Worm (Caenorhabditis elegans) whole organism, young adult: ENCODE measurements around the gene srxa-10.

Source experiments
- B0019.2 ChIP-seq: fragments of 200-800 bp; sonication (Bioruptor generic); conservative IDR thresholded peaks from 2 replicates; pipeline ENCODE4 v1.3.6; 2022; ENCODE audit warnings: missing genetic modification reagents, missing genetic modification characterization, missing compliant biosample characterization
- C06A6.2 ChIP-seq: fragments of 200-800 bp; sonication (Bioruptor generic); conservative IDR thresholded peaks from 2 replicates; pipeline ENCODE4 v1.3.6; 2022; ENCODE audit warnings: missing genetic modification characterization, missing compliant biosample characterization
- C17E4.6 ChIP-seq: fragments of 200-800 bp; sonication (Bioruptor generic); IDR thresholded peaks from 2 replicates; pipeline ENCODE4 v1.3.6; 2022; ENCODE audit warnings: missing genetic modification reagents, missing genetic modification characterization, missing compliant biosample characterization
- D2030.7 ChIP-seq: fragments of 200-800 bp; sonication (Bioruptor generic); IDR thresholded peaks from 2 replicates; pipeline ENCODE4 v1.3.6; 2022; ENCODE audit warnings: missing genetic modification reagents, missing genetic modification characterization, missing compliant biosample characterization
- F33H1.4 ChIP-seq: fragments of 200-800 bp; sonication (Bioruptor generic); IDR thresholded peaks from 2 replicates; pipeline ENCODE4 v1.3.6; 2022; ENCODE audit warnings: missing genetic modification reagents, missing genetic modification characterization, missing compliant biosample characterization
- F49E8.2 ChIP-seq: sonication (generic microtip); optimal IDR thresholded peaks from 3 replicates; lab custom pipeline; 2017; ENCODE audit warnings: missing genetic modification characterization, mild to moderate bottlenecking, missing compliant biosample characterization, antibody characterized with exemption, moderate library complexity; ENCODE audit not compliant: insufficient read depth
- F57A8.1 ChIP-seq: fragments of 200-800 bp; sonication (Bioruptor generic); optimal IDR thresholded peaks from 2 replicates; lab custom pipeline; 2018; ENCODE audit warnings: mild to moderate bottlenecking, missing genetic modification characterization, moderate library complexity, missing compliant biosample characterization
- K11D2.4 ChIP-seq: fragments of 200-800 bp; sonication (Bioruptor generic); IDR thresholded peaks from 2 replicates; pipeline ENCODE4 v1.3.6; 2022; ENCODE audit warnings: missing genetic modification reagents, missing genetic modification characterization, missing compliant biosample characterization
- K12H6.12 ChIP-seq: fragments of 200-800 bp; sonication (Bioruptor generic); optimal IDR thresholded peaks from 2 replicates; lab custom pipeline; 2018; ENCODE audit warnings: mild to moderate bottlenecking, missing genetic modification characterization, missing compliant biosample characterization
- Y53G8AR.9 ChIP-seq: fragments of 200-800 bp; sonication (Bioruptor generic); conservative IDR thresholded peaks from 2 replicates; pipeline ENCODE4 v1.3.6; 2022; ENCODE audit warnings: missing genetic modification reagents, missing genetic modification characterization, missing compliant biosample characterization
- Y67H2A.10 ChIP-seq: fragments of 200-800 bp; sonication (Bioruptor generic); conservative IDR thresholded peaks from 2 replicates; pipeline ENCODE4 v1.3.6; 2022; ENCODE audit warnings: missing genetic modification reagents, missing genetic modification characterization, missing compliant biosample characterization
- Y79H2A.3 ChIP-seq: fragments of 200-800 bp; sonication (Bioruptor generic); conservative IDR thresholded peaks from 2 replicates; pipeline ENCODE4 v1.3.6; 2022; ENCODE audit warnings: missing genetic modification reagents, missing genetic modification characterization, missing compliant biosample characterization
- ama-1 ChIP-seq, 3 experiments: fragments of 150-350 bp in 1 of 3; sonication (generic microtip) in 2 of 3; optimal IDR thresholded peaks; 2 replicates each; lab custom pipeline; 2014 to 2018; ENCODE audit warnings: missing biosample characterization in 2 of 3, missing genetic modification characterization in 2 of 3, missing genetic modification reagents in 2 of 3
- cebp-1 ChIP-seq, 2 experiments: fragments of 200-800 bp in 1 of 2; sonication (Bioruptor generic) in 1 of 2; sonication (generic microtip) in 1 of 2; IDR thresholded peaks in 1 of 2; optimal IDR thresholded peaks in 1 of 2; 2 replicates each; pipeline versions ENCODE4 v1.3.6 to Lab custom; 2017 to 2022; ENCODE audit warnings: missing compliant biosample characterization in 2 of 2, missing genetic modification characterization in 2 of 2, mild to moderate bottlenecking in 1 of 2, missing genetic modification reagents in 1 of 2, moderate library complexity in 1 of 2
- ceh-91 ChIP-seq: fragments of 200-800 bp; sonication (Bioruptor generic); IDR thresholded peaks from 2 replicates; pipeline ENCODE4 v1.3.6; 2022; ENCODE audit warnings: missing genetic modification reagents, missing genetic modification characterization, missing compliant biosample characterization
- chd-7 ChIP-seq: sonication (generic microtip); optimal IDR thresholded peaks from 2 replicates; lab custom pipeline; 2016; ENCODE audit warnings: mild to moderate bottlenecking, missing genetic modification characterization, moderate library complexity, missing compliant biosample characterization
- dox-1 ChIP-seq: fragments of 200-800 bp; sonication (Bioruptor generic); IDR thresholded peaks from 2 replicates; pipeline ENCODE4 v1.3.6; 2022; ENCODE audit warnings: missing genetic modification reagents, missing genetic modification characterization, missing compliant biosample characterization
- dpff-1 ChIP-seq: sonication (generic microtip); optimal IDR thresholded peaks from 2 replicates; lab custom pipeline; 2017; ENCODE audit warnings: mild to moderate bottlenecking, missing genetic modification characterization, missing compliant biosample characterization
- efl-1 ChIP-seq: fragments of 150-350 bp; optimal IDR thresholded peaks from 2 replicates; lab custom pipeline; 2014; ENCODE audit warnings: missing biosample characterization, missing genetic modification reagents, missing genetic modification characterization
- ekl-4 ChIP-seq: fragments of 200-800 bp; sonication (Bioruptor generic); IDR thresholded peaks from 2 replicates; pipeline ENCODE4 v1.3.6; 2022; ENCODE audit warnings: missing genetic modification reagents, missing genetic modification characterization, missing compliant biosample characterization
- gei-17 ChIP-seq: fragments of 200-800 bp; sonication (Bioruptor generic); optimal IDR thresholded peaks from 2 replicates; lab custom pipeline; 2018; ENCODE audit warnings: mild to moderate bottlenecking, missing genetic modification characterization, missing compliant biosample characterization
- hmg-1.2 ChIP-seq: fragments of 200-800 bp; sonication (Bioruptor generic); IDR thresholded peaks from 2 replicates; pipeline ENCODE4 v1.3.6; 2022; ENCODE audit warnings: missing genetic modification reagents, missing genetic modification characterization, missing compliant biosample characterization
- let-526 ChIP-seq: fragments of 200-800 bp; sonication (Bioruptor generic); IDR thresholded peaks from 2 replicates; pipeline ENCODE4 v1.3.6; 2022; ENCODE audit warnings: missing genetic modification reagents, missing genetic modification characterization, missing compliant biosample characterization
- let-607 ChIP-seq, 2 experiments: fragments of 200-800 bp in 1 of 2; sonication (Bioruptor generic) in 1 of 2; sonication (generic microtip) in 1 of 2; optimal IDR thresholded peaks; 2 replicates each; lab custom pipeline; 2016 to 2018; ENCODE audit warnings: mild to moderate bottlenecking in 2 of 2, missing compliant biosample characterization in 2 of 2, missing genetic modification characterization in 2 of 2, moderate library complexity in 2 of 2, missing genotype in 1 of 2
- lin-40 ChIP-seq: sonication (generic microtip); optimal IDR thresholded peaks from 2 replicates; lab custom pipeline; 2016; ENCODE audit warnings: missing genetic modification characterization, mild to moderate bottlenecking, missing compliant biosample characterization, missing genotype, missing genetic modification reagents
- madf-10 ChIP-seq: sonication (generic microtip); optimal IDR thresholded peaks from 2 replicates; lab custom pipeline; 2016; ENCODE audit warnings: mild to moderate bottlenecking, missing genetic modification characterization, missing compliant biosample characterization
- madf-3 ChIP-seq: fragments of 200-800 bp; sonication (Bioruptor generic); IDR thresholded peaks from 2 replicates; pipeline ENCODE4 v1.3.6; 2022; ENCODE audit warnings: missing genetic modification reagents, missing genetic modification characterization, missing compliant biosample characterization
- madf-6 ChIP-seq: fragments of 200-800 bp; sonication (Bioruptor generic); IDR thresholded peaks from 2 replicates; pipeline ENCODE4 v1.3.6; 2022; ENCODE audit warnings: missing genetic modification reagents, missing genetic modification characterization, missing compliant biosample characterization
- madf-8 ChIP-seq: fragments of 200-800 bp; sonication (Bioruptor generic); conservative IDR thresholded peaks from 2 replicates; pipeline ENCODE4 v1.3.6; 2022; ENCODE audit warnings: missing genetic modification reagents, missing genetic modification characterization, missing compliant biosample characterization
- nfyb-1 ChIP-seq: fragments of 200-800 bp; sonication (Bioruptor generic); IDR thresholded peaks from 2 replicates; pipeline ENCODE4 v1.3.6; 2022; ENCODE audit warnings: missing genetic modification reagents, missing genetic modification characterization, missing compliant biosample characterization
- nhr-80 ChIP-seq: sonication (generic microtip); optimal IDR thresholded peaks from 2 replicates; lab custom pipeline; 2016; ENCODE audit warnings: missing genetic modification characterization, missing compliant biosample characterization
- pbrm-1 ChIP-seq: fragments of 200-800 bp; sonication (Bioruptor generic); IDR thresholded peaks from 2 replicates; pipeline ENCODE4 v1.3.6; 2022; ENCODE audit warnings: missing genetic modification reagents, missing genetic modification characterization, missing compliant biosample characterization
- pha-4 ChIP-seq: fragments of 150-350 bp; sonication (generic microtip); optimal IDR thresholded peaks from 2 replicates; lab custom pipeline; 2014; ENCODE audit warnings: missing biosample characterization, missing genetic modification reagents, missing genetic modification characterization
- snpc-3.4 ChIP-seq: sonication (generic microtip); optimal IDR thresholded peaks from 2 replicates; lab custom pipeline; 2017; ENCODE audit warnings: missing genetic modification characterization, mild to moderate bottlenecking, missing compliant biosample characterization, antibody characterized with exemption, moderate library complexity, missing genotype, missing genetic modification reagents
- tbp1 ChIP-seq: fragments of 200-800 bp; sonication (Bioruptor generic); optimal IDR thresholded peaks from 2 replicates; lab custom pipeline; 2018; ENCODE audit warnings: mild to moderate bottlenecking, missing genetic modification characterization, missing compliant biosample characterization
- tbx-9 ChIP-seq: sonication (generic microtip); optimal IDR thresholded peaks from 2 replicates; lab custom pipeline; 2016; ENCODE audit warnings: borderline replicate concordance, missing genetic modification characterization, inconsistent platforms, missing compliant biosample characterization
- xnd-1 ChIP-seq: sonication (generic microtip); optimal IDR thresholded peaks from 2 replicates; lab custom pipeline; 2016; ENCODE audit warnings: missing genotype, missing genetic modification reagents, missing genetic modification characterization, missing compliant biosample characterization
- zfh-2 ChIP-seq: fragments of 200-800 bp; sonication (Bioruptor generic); conservative IDR thresholded peaks from 2 replicates; pipeline ENCODE4 v1.3.6; 2022; ENCODE audit warnings: missing genetic modification reagents, missing genetic modification characterization, missing compliant biosample characterization
- ztf-22 ChIP-seq: fragments of 200-800 bp; sonication (Bioruptor generic); optimal IDR thresholded peaks from 2 replicates; lab custom pipeline; 2018; ENCODE audit warnings: mild to moderate bottlenecking, missing genetic modification characterization, moderate library complexity, missing compliant biosample characterization

The srxa-10 gene

ce11 chrIII:9826005-9826404 is 29.7 kb upstream of the srxa-10 start (continued):
- peak; percentile 39 for TF ChIP-seq lin-40 (tag; lab: Kevin White, UChicago)
- TF ChIP-seq cebp-1 (GFP tag; IDR thresholded peaks at IDR 0.05; lab: Robert Waterston, UW): peak; percentile 66
- peak; percentile 61 for TF ChIP-seq cebp-1 (tag; optimal IDR thresholded peaks at IDR 0.05; lab: Kevin White, UChicago)
- TF ChIP-seq tbp1 (GFP tag; lab: Kevin White, UChicago): peak; percentile 56
- TF ChIP-seq ekl-4 (GFP tag; lab: Robert Waterston, UW): 0 out of 2 replicates have a peak, but pooled peaks have one; percentile 35
- peak; percentile 57; the same call in 1 of the 2 replicates for TF ChIP-seq let-526
- peak; percentile 18 for TF ChIP-seq chd-7 (tag; lab: Kevin White, UChicago)
- peak; percentile 66 for TF ChIP-seq Y53G8AR.9 (GFP tag; lab: Robert Waterston, UW)
- TF ChIP-seq ama-1 (optimal IDR thresholded peaks at IDR 0.05; lab: Kevin White, UChicago): peak; percentile 79
- no peak for TF ChIP-seq ama-1 (GFP tag; optimal IDR thresholded peaks at IDR 0.05; lab: Kevin White, UChicago)
- no peak for TF ChIP-seq Y67H2A.10 (GFP tag; lab: Robert Waterston, UW)
- 0 out of 2 replicates have a peak, but pooled peaks have one; percentile 8 for TF ChIP-seq madf-6 (GFP tag; lab: Robert Waterston, UW)
- TF ChIP-seq K12H6.12 (tag; lab: Kevin White, UChicago): peak; percentile 50
- TF ChIP-seq hmg-1.2: 0 out of 2 replicates have a peak, but pooled peaks have one; percentile 25
- 0 out of 2 replicates have a peak, but pooled peaks have one; percentile 48 for TF ChIP-seq pbrm-1 (GFP tag; lab: Robert Waterston, UW)
- no peak for TF ChIP-seq F57A8.1 (GFP tag; lab: Kevin White, UChicago)
- peak; percentile 55; the same call in 1 of the 2 replicates for TF ChIP-seq nfyb-1 (GFP tag; lab: Robert Waterston, UW)

DNA sequence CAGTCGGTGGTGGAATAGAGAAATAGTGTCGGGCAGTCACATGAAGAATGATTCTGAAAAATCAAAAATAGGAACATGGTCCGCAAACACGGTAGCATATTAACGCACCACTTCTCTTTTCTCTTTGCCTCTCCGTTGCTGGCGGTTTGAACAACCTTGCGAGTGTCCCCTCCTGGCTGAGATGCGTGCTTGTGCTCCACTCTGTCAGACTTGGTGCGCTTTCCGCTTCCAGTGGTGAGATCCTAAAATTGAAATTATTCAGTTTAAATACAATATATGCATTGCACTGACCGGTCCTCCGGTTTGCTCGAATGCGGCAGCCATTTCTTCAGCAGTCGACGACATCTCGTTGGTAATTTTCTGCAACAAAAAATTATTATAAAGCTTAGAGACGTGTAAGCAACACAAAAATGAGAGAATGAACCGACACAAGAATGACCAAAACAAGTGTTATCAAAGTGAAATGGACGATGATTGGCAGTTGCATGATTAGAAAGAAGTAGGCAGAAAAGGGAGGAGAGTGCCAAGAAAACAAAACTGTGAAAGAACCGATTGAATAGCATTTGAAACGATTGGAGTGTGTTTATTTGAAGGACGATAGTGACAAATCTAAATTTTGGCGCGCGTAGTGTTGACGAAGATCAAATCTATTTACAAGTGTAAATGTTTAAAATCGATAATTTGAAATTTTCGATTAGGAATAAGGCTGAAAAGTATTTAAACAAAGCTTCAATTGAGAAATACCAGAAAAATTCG is 28.9 kb upstream of the srxa-10 start, which contains the start of gene ZK632.9:
ZK632.9 (minus strand) TSS at position 360 of the 756 bp plus-strand sequence.
- TF ChIP-seq D2030.7 (GFP tag; lab: Robert Waterston, UW): 0 out of 2 replicates have a peak, but pooled peaks have one; percentile 24
- peak; percentile 70 for TF ChIP-seq ama-1 (optimal IDR thresholded peaks at IDR 0.05; lab: Kevin White, UChicago)
- TF ChIP-seq ama-1 (GFP tag; optimal IDR thresholded peaks at IDR 0.05; lab: Kevin White, UChicago): no peak
- peak; percentile 31 for TF ChIP-seq dox-1 (GFP tag; lab: Robert Waterston, UW)
- TF ChIP-seq pha-4 (tag; lab: Kevin White, UChicago): peak; percentile 23
- no peak for TF ChIP-seq ztf-22
- peak; percentile 13; the same call in 1 of the 2 replicates for TF ChIP-seq F33H1.4 (GFP tag; lab: Robert Waterston, UW)
- TF ChIP-seq C17E4.6: no peak
- TF ChIP-seq pbrm-1 (GFP tag; lab: Robert Waterston, UW): no peak
- TF ChIP-seq snpc-3.4 (tag; lab: Kevin White, UChicago): peak; percentile 26
- no peak for TF ChIP-seq gei-17 (GFP tag; lab: Kevin White, UChicago)
- TF ChIP-seq nhr-80 (tag; lab: Kevin White, UChicago): peak; percentile 60
- TF ChIP-seq tbx-9 (tag; lab: Kevin White, UChicago): peak; percentile 58
- peak; percentile 34 for TF ChIP-seq xnd-1
- no peak for TF ChIP-seq F49E8.2 (tag; lab: Kevin White, UChicago)
- TF ChIP-seq C06A6.2 (GFP tag; lab: Robert Waterston, UW): no peak
- peak; percentile 74 for TF ChIP-seq efl-1 (GFP tag; lab: Kevin White, UChicago)
- TF ChIP-seq madf-10 (tag; lab: Kevin White, UChicago): no peak
- peak; percentile 65; the same call in 1 of the 2 replicates for TF ChIP-seq madf-3 (GFP tag; lab: Robert Waterston, UW)
- peak; percentile 14 for TF ChIP-seq tbp1 (GFP tag; lab: Kevin White, UChicago)
- 0 out of 2 replicates have a peak, but pooled peaks have one; percentile 10 for TF ChIP-seq Y79H2A.3
- TF ChIP-seq let-607 (tag; optimal IDR thresholded peaks at IDR 0.05; lab: Kevin White, UChicago): peak in 1 of 2 experiments; percentile 30
- TF ChIP-seq ceh-91 (GFP tag; lab: Robert Waterston, UW): 0 out of 2 replicates have a peak, but pooled peaks have one; percentile 10
- TF ChIP-seq madf-8 (GFP tag; lab: Robert Waterston, UW): peak; percentile 38; the same call in 1 of the 2 replicates
- peak; percentile 75 for TF ChIP-seq zfh-2
- TF ChIP-seq dpff-1 (tag; lab: Kevin White, UChicago): no peak
- no peak for TF ChIP-seq K11D2.4 (GFP tag; lab: Robert Waterston, UW)
- TF ChIP-seq hmg-1.2: peak; percentile 27
- TF ChIP-seq madf-6 (GFP tag; lab: Robert Waterston, UW): peak; percentile 79
- 0 out of 2 replicates have a peak, but pooled peaks have one; percentile 6 for TF ChIP-seq B0019.2
